Worm (Caenorhabditis elegans) whole organism, young adult: Measurements from ENCODE around the gene Y32H12A.8.

Experiments used
- B0019.2 ChIP-seq: fragments of 200-800 bp; sonication (Bioruptor generic); conservative IDR thresholded peaks from 2 replicates; pipeline ENCODE4 v1.3.6; 2022; ENCODE audit warnings: missing genetic modification reagents, missing genetic modification characterization, missing compliant biosample characterization
- B0336.3 ChIP-seq: fragments of 200-800 bp; sonication (Bioruptor generic); IDR thresholded peaks from 2 replicates; pipeline ENCODE4 v1.3.6; 2022; ENCODE audit warnings: missing genetic modification characterization, missing compliant biosample characterization
- C17E4.6 ChIP-seq: fragments of 200-800 bp; sonication (Bioruptor generic); IDR thresholded peaks from 2 replicates; pipeline ENCODE4 v1.3.6; 2022; ENCODE audit warnings: missing genetic modification reagents, missing genetic modification characterization, missing compliant biosample characterization
- F23B12.7 ChIP-seq: sonication (generic microtip); optimal IDR thresholded peaks from 2 replicates; lab custom pipeline; 2017; ENCODE audit warnings: missing genetic modification characterization, mild to moderate bottlenecking, missing compliant biosample characterization, antibody characterized with exemption, moderate library complexity; ENCODE audit not compliant: insufficient read depth
- F33H1.4 ChIP-seq: fragments of 200-800 bp; sonication (Bioruptor generic); IDR thresholded peaks from 2 replicates; pipeline ENCODE4 v1.3.6; 2022; ENCODE audit warnings: missing genetic modification reagents, missing genetic modification characterization, missing compliant biosample characterization
- F39B2.1 ChIP-seq: fragments of 200-800 bp; sonication (Bioruptor generic); IDR thresholded peaks from 2 replicates; pipeline ENCODE4 v1.3.6; 2022; ENCODE audit warnings: missing genetic modification reagents, missing genetic modification characterization, missing compliant biosample characterization
- Y95B8A.8 ChIP-seq: fragments of 200-800 bp; sonication (Bioruptor generic); IDR thresholded peaks from 2 replicates; pipeline ENCODE4 v1.3.6; 2022; ENCODE audit warnings: missing genetic modification reagents, missing genetic modification characterization, missing compliant biosample characterization
- ZK185.1 ChIP-seq: sonication (generic microtip); optimal IDR thresholded peaks from 2 replicates; lab custom pipeline; 2016; ENCODE audit warnings: mild to moderate bottlenecking, missing genetic modification characterization, missing compliant biosample characterization; ENCODE audit not compliant: poor library complexity, severe bottlenecking
- attf-5 ChIP-seq: fragments of 200-800 bp; sonication (Bioruptor generic); optimal IDR thresholded peaks from 2 replicates; lab custom pipeline; 2018; ENCODE audit warnings: mild to moderate bottlenecking, missing genetic modification characterization, missing compliant biosample characterization
- cebp-1 ChIP-seq, 2 experiments: fragments of 200-800 bp in 1 of 2; sonication (Bioruptor generic) in 1 of 2; sonication (generic microtip) in 1 of 2; IDR thresholded peaks in 1 of 2; optimal IDR thresholded peaks in 1 of 2; 2 replicates each; pipeline versions ENCODE4 v1.3.6 to Lab custom; 2017 to 2022; ENCODE audit warnings: missing compliant biosample characterization in 2 of 2, missing genetic modification characterization in 2 of 2, mild to moderate bottlenecking in 1 of 2, missing genetic modification reagents in 1 of 2, moderate library complexity in 1 of 2
- ceh-27 ChIP-seq: fragments of 200-800 bp; sonication (Bioruptor generic); optimal IDR thresholded peaks from 2 replicates; lab custom pipeline; 2018; ENCODE audit warnings: mild to moderate bottlenecking, missing genetic modification characterization, moderate library complexity, missing compliant biosample characterization
- dox-1 ChIP-seq: fragments of 200-800 bp; sonication (Bioruptor generic); IDR thresholded peaks from 2 replicates; pipeline ENCODE4 v1.3.6; 2022; ENCODE audit warnings: missing genetic modification reagents, missing genetic modification characterization, missing compliant biosample characterization
- dpff-1 ChIP-seq: sonication (generic microtip); optimal IDR thresholded peaks from 2 replicates; lab custom pipeline; 2017; ENCODE audit warnings: mild to moderate bottlenecking, missing genetic modification characterization, missing compliant biosample characterization
- efl-1 ChIP-seq: fragments of 150-350 bp; optimal IDR thresholded peaks from 2 replicates; lab custom pipeline; 2014; ENCODE audit warnings: missing biosample characterization, missing genetic modification reagents, missing genetic modification characterization
- egl-44 ChIP-seq: fragments of 200-800 bp; sonication (Bioruptor generic); IDR thresholded peaks from 2 replicates; pipeline ENCODE4 v1.3.6; 2022; ENCODE audit warnings: missing genetic modification reagents, missing genetic modification characterization, missing compliant biosample characterization
- ets-4 ChIP-seq: fragments of 200-800 bp; sonication (Bioruptor generic); optimal IDR thresholded peaks from 2 replicates; lab custom pipeline; 2018; ENCODE audit warnings: mild to moderate bottlenecking, missing genetic modification characterization, missing compliant biosample characterization
- hlh-26 ChIP-seq: fragments of 200-800 bp; sonication (Bioruptor generic); conservative IDR thresholded peaks from 2 replicates; pipeline ENCODE4 v1.3.6; 2022; ENCODE audit warnings: missing genetic modification reagents, missing genetic modification characterization, missing compliant biosample characterization
- hmg-1.2 ChIP-seq: fragments of 200-800 bp; sonication (Bioruptor generic); IDR thresholded peaks from 2 replicates; pipeline ENCODE4 v1.3.6; 2022; ENCODE audit warnings: missing genetic modification reagents, missing genetic modification characterization, missing compliant biosample characterization
- lin-35 ChIP-seq, 3 experiments: fragments of 150-350 bp in 2 of 3; sonication (generic microtip) in 1 of 3; optimal IDR thresholded peaks; 2 replicates each; lab custom pipeline; 2014 to 2018; ENCODE audit warnings: missing biosample characterization in 3 of 3, missing genetic modification characterization in 3 of 3, missing genetic modification reagents in 3 of 3
- lin-40 ChIP-seq: sonication (generic microtip); optimal IDR thresholded peaks from 2 replicates; lab custom pipeline; 2016; ENCODE audit warnings: missing genetic modification characterization, mild to moderate bottlenecking, missing compliant biosample characterization, missing genotype, missing genetic modification reagents
- lin-54 ChIP-seq: fragments of 200-800 bp; sonication (Bioruptor generic); optimal IDR thresholded peaks from 2 replicates; lab custom pipeline; 2018; ENCODE audit warnings: mild to moderate bottlenecking, missing genetic modification characterization, missing compliant biosample characterization
- madf-10 ChIP-seq: sonication (generic microtip); optimal IDR thresholded peaks from 2 replicates; lab custom pipeline; 2016; ENCODE audit warnings: mild to moderate bottlenecking, missing genetic modification characterization, missing compliant biosample characterization
- madf-3 ChIP-seq: fragments of 200-800 bp; sonication (Bioruptor generic); IDR thresholded peaks from 2 replicates; pipeline ENCODE4 v1.3.6; 2022; ENCODE audit warnings: missing genetic modification reagents, missing genetic modification characterization, missing compliant biosample characterization
- mcd-1 ChIP-seq: fragments of 200-800 bp; sonication (Bioruptor generic); IDR thresholded peaks from 2 replicates; pipeline ENCODE4 v1.3.6; 2022; ENCODE audit warnings: missing genetic modification reagents, missing genetic modification characterization, missing compliant biosample characterization
- mxl-1 ChIP-seq: sonication (generic microtip); optimal IDR thresholded peaks from 2 replicates; lab custom pipeline; 2016; ENCODE audit warnings: missing genetic modification characterization, missing compliant biosample characterization
- nfyb-1 ChIP-seq: fragments of 200-800 bp; sonication (Bioruptor generic); IDR thresholded peaks from 2 replicates; pipeline ENCODE4 v1.3.6; 2022; ENCODE audit warnings: missing genetic modification reagents, missing genetic modification characterization, missing compliant biosample characterization
- nhr-80 ChIP-seq: sonication (generic microtip); optimal IDR thresholded peaks from 2 replicates; lab custom pipeline; 2016; ENCODE audit warnings: missing genetic modification characterization, missing compliant biosample characterization
- pbrm-1 ChIP-seq: fragments of 200-800 bp; sonication (Bioruptor generic); IDR thresholded peaks from 2 replicates; pipeline ENCODE4 v1.3.6; 2022; ENCODE audit warnings: missing genetic modification reagents, missing genetic modification characterization, missing compliant biosample characterization
- repo-1 ChIP-seq: sonication (generic microtip); optimal IDR thresholded peaks from 2 replicates; lab custom pipeline; 2017; ENCODE audit warnings: mild to moderate bottlenecking, missing genetic modification characterization, missing compliant biosample characterization
- rpc-1 ChIP-seq, 2 experiments: fragments of 150-350 bp in 1 of 2; sonication (generic microtip) in 1 of 2; optimal IDR thresholded peaks; 2 replicates each; lab custom pipeline; 2014 to 2018; ENCODE audit warnings: missing biosample characterization in 1 of 2, missing genetic modification characterization in 1 of 2, missing genetic modification reagents in 1 of 2, missing genotype in 1 of 2
- sea-2 ChIP-seq: fragments of 200-800 bp; sonication (Bioruptor generic); IDR thresholded peaks from 2 replicates; pipeline ENCODE4 v1.3.6; 2022; ENCODE audit warnings: missing genetic modification characterization, missing compliant biosample characterization
- snpc-1.1 ChIP-seq: sonication (generic microtip); optimal IDR thresholded peaks from 2 replicates; lab custom pipeline; 2017; ENCODE audit warnings: missing genetic modification characterization, mild to moderate bottlenecking, missing compliant biosample characterization, antibody characterized with exemption, moderate library complexity, missing genotype, missing genetic modification reagents; ENCODE audit not compliant: insufficient read depth
- snpc-1.3 ChIP-seq: sonication (generic microtip); optimal IDR thresholded peaks from 2 replicates; lab custom pipeline; 2017; ENCODE audit warnings: missing genetic modification characterization, mild to moderate bottlenecking, missing compliant biosample characterization, antibody characterized with exemption, moderate library complexity, missing genotype, missing genetic modification reagents; ENCODE audit not compliant: insufficient read depth
- tbp1 ChIP-seq: fragments of 200-800 bp; sonication (Bioruptor generic); optimal IDR thresholded peaks from 2 replicates; lab custom pipeline; 2018; ENCODE audit warnings: mild to moderate bottlenecking, missing genetic modification characterization, missing compliant biosample characterization
- zfh-2 ChIP-seq: fragments of 200-800 bp; sonication (Bioruptor generic); conservative IDR thresholded peaks from 2 replicates; pipeline ENCODE4 v1.3.6; 2022; ENCODE audit warnings: missing genetic modification reagents, missing genetic modification characterization, missing compliant biosample characterization
- ztf-18 ChIP-seq: sonication (generic microtip); optimal IDR thresholded peaks from 2 replicates; lab custom pipeline; 2016; ENCODE audit warnings: missing genotype, mild to moderate bottlenecking, missing genetic modification characterization, missing compliant biosample characterization
- ztf-6 ChIP-seq: fragments of 200-800 bp; sonication (Bioruptor generic); IDR thresholded peaks from 2 replicates; pipeline ENCODE4 v1.3.6; 2022; ENCODE audit warnings: missing genetic modification reagents, missing genetic modification characterization, missing compliant biosample characterization

Gene Y32H12A.8

ce11 chrIII:5405628-5406084 lies at the start of gene Y32H12A.8, which contains the start of gene W03A5.2:
Y32H12A.8 (minus strand) TSS chrIII:5406037.
W03A5.2 (plus strand) TSS chrIII:5406034.
- TF ChIP-seq ceh-27 (GFP tag; lab: Kevin White, UChicago) (no peak), dpff-1 (tag; lab: Kevin White, UChicago) (no peak), snpc-1.3 (tag; lab: Kevin White, UChicago) (no peak), B0019.2 (GFP tag; lab: Robert Waterston, UW) (no peak), mcd-1 (GFP tag; lab: Robert Waterston, UW) (peak; percentile 54), mxl-1 (tag; lab: Kevin White, UChicago) (no peak), F23B12.7 (peak; percentile 15), efl-1 (GFP tag; lab: Kevin White, UChicago) (peak; percentile 31), hmg-1.2 (peak; percentile 40; the same call in 1 of the 2 replicates), F33H1.4 (no peak), lin-54 (peak; percentile 1), zfh-2 (GFP tag; lab: Robert Waterston, UW) (no peak), nhr-80 (peak; percentile 4), rpc-1 (optimal IDR thresholded peaks at IDR 0.05; lab: Kevin White, UChicago) (no peak), rpc-1 (tag; optimal IDR thresholded peaks at IDR 0.05; lab: Kevin White, UChicago) (no peak), attf-5 (peak; percentile 64)

- TF ChIP-seq repo-1 (tag; lab: Kevin White, UChicago) (peak; percentile 19), B0336.3 (0 out of 2 replicates have a peak, but pooled peaks have one; percentile 18), mcd-1 (GFP tag; lab: Robert Waterston, UW) (0 out of 2 replicates have a peak, but pooled peaks have one; percentile 16), C17E4.6 (GFP tag; lab: Robert Waterston, UW) (no peak)
Observed at ce11 chrIII:5453290-5453689, 47.5 kb upstream of the Y32H12A.8 start, which contains the start of gene F48E8.4. F48E8.4 (plus strand) TSS chrIII:5453590.

- TF ChIP-seq nfyb-1 (GFP tag; lab: Robert Waterston, UW), result no peak
- TF ChIP-seq hlh-26, result no peak
- no peak for TF ChIP-seq Y95B8A.8 (GFP tag; lab: Robert Waterston, UW)
- no peak for TF ChIP-seq sea-2 (GFP tag; lab: Robert Waterston, UW)
- TF ChIP-seq zfh-2 (GFP tag; lab: Robert Waterston, UW), result no peak
Observed at ce11 chrIII:5450430-5450829, 44.6 kb upstream of the Y32H12A.8 start, which contains the start of gene paa-1. paa-1 (plus strand) TSS chrIII:5450730.

- TF ChIP-seq lin-54, result peak; percentile 51
- TF ChIP-seq snpc-1.1 (tag; lab: Kevin White, UChicago), result no peak
- TF ChIP-seq tbp1, result peak; percentile 21
- no peak for TF ChIP-seq madf-3 (GFP tag; lab: Robert Waterston, UW)
- TF ChIP-seq mcd-1 (GFP tag; lab: Robert Waterston, UW), result peak; percentile 80
- TF ChIP-seq ZK185.1, result peak; percentile 15
- TF ChIP-seq nhr-80, result peak; percentile 31
- no peak for TF ChIP-seq ztf-6
- peak; percentile 76; the same call in 1 of the 2 replicates for TF ChIP-seq hmg-1.2
- 0 out of 2 replicates have a peak, but pooled peaks have one; percentile 13 for TF ChIP-seq cebp-1 (GFP tag; IDR thresholded peaks at IDR 0.05; lab: Robert Waterston, UW)
- peak; percentile 81 for TF ChIP-seq cebp-1 (tag; optimal IDR thresholded peaks at IDR 0.05; lab: Kevin White, UChicago)
- TF ChIP-seq ets-4 (GFP tag; lab: Kevin White, UChicago), result no peak
- peak in 1 of 3 experiments; percentile 43 for TF ChIP-seq lin-35 (GFP tag; optimal IDR thresholded peaks at IDR 0.05; lab: Kevin White, UChicago)
- TF ChIP-seq egl-44 (GFP tag; lab: Robert Waterston, UW), result 0 out of 2 replicates have a peak, but pooled peaks have one; percentile 25
- TF ChIP-seq madf-10, result peak; percentile 13
- peak; percentile 22 for TF ChIP-seq ztf-18 (tag; lab: Kevin White, UChicago)
- TF ChIP-seq pbrm-1 (GFP tag; lab: Robert Waterston, UW), result peak; percentile 45; the same call in 1 of the 2 replicates
- TF ChIP-seq zfh-2 (GFP tag; lab: Robert Waterston, UW), result peak; percentile 77
- TF ChIP-seq attf-5, result peak; percentile 90
- TF ChIP-seq ceh-27 (GFP tag; lab: Kevin White, UChicago), result peak; percentile 22
- no peak for TF ChIP-seq mxl-1 (tag; lab: Kevin White, UChicago)
- TF ChIP-seq dox-1 (GFP tag; lab: Robert Waterston, UW), result peak; percentile 24; the same call in 1 of the 2 replicates
- TF ChIP-seq F39B2.1 (GFP tag; lab: Robert Waterston, UW), result no peak
- TF ChIP-seq lin-40 (tag; lab: Kevin White, UChicago), result peak; percentile 21
Observed at ce11 chrIII:5449762-5450308, 44.0 kb upstream of the Y32H12A.8 start, which contains the start of gene F48E8.8. F48E8.8 (minus strand) TSS chrIII:5449812.
